Worm (Caenorhabditis elegans): ENCODE data around the gene pink-1.

Gene pink-1

ce11 chrII:5379614-5380077 lies 15.8 kb downstream of the pink-1 start, which contains the start of gene pkc-3:
Gene pkc-3, plus strand, starts transcription at chrII:5380027.
- TF ChIP-seq zip-11 (GFP tag; IDR thresholded peaks at IDR 0.05): no peak
- TF ChIP-seq ctbp-1 (GFP tag; IDR thresholded peaks at IDR 0.05): no peak
- peak; percentile 15 for TF ChIP-seq unc-130 (GFP tag; optimal IDR thresholded peaks at IDR 0.05)
- TF ChIP-seq nhr-77 (tag; optimal IDR thresholded peaks at IDR 0.05): peak; percentile 89
- no peak for TF ChIP-seq nhr-237 (tag; optimal IDR thresholded peaks at IDR 0.05)
- TF ChIP-seq T26A8.4 (GFP tag; IDR thresholded peaks at IDR 0.05): peak; percentile 78
- no peak for TF ChIP-seq lin-29 (GFP tag; IDR thresholded peaks at IDR 0.05)
- TF ChIP-seq ZK546.5 (tag; optimal IDR thresholded peaks at IDR 0.05): no peak
- peak; percentile 58; the same call in 1 of the 2 replicates for TF ChIP-seq snpc-1.2 (GFP tag; IDR thresholded peaks at IDR 0.05)
- TF ChIP-seq egl-43 (GFP tag; IDR thresholded peaks at IDR 0.05): no peak
- TF ChIP-seq lin-1 (GFP tag; IDR thresholded peaks at IDR 0.05): 0 out of 2 replicates have a peak, but pooled peaks have one; percentile 53
- no peak for TF ChIP-seq unc-39 (tag; optimal IDR thresholded peaks at IDR 0.05)
- peak; percentile 77 for TF ChIP-seq gei-8 (GFP tag; optimal IDR thresholded peaks at IDR 0.05)
- no peak for TF ChIP-seq zfp-2 (tag; optimal IDR thresholded peaks at IDR 0.05)
- peak; percentile 47 for TF ChIP-seq nhr-11 (tag; optimal IDR thresholded peaks at IDR 0.05)
- TF ChIP-seq dmd-8 (GFP tag; IDR thresholded peaks at IDR 0.05): 0 out of 2 replicates have a peak, but pooled peaks have one; percentile 52
- 0 out of 2 replicates have a peak, but pooled peaks have one; percentile 25 for TF ChIP-seq arid-1 (GFP tag; conservative IDR thresholded peaks at IDR 0.05)
- TF ChIP-seq zag-1 (tag; optimal IDR thresholded peaks at IDR 0.05): no peak
- TF ChIP-seq ces-1 (GFP tag; optimal IDR thresholded peaks at IDR 0.05): no peak
- TF ChIP-seq snpc-4 (tag; optimal IDR thresholded peaks at IDR 0.05): no peak
- TF ChIP-seq fkh-10 (GFP tag; optimal IDR thresholded peaks at IDR 0.05): no peak
- no peak for TF ChIP-seq D1046.2 (GFP tag; IDR thresholded peaks at IDR 0.05)
- peak in 1 of 2 experiments; percentile 19 for TF ChIP-seq unc-62 (GFP tag; optimal IDR thresholded peaks at IDR 0.05 in 1 of 2)
- TF ChIP-seq unc-62 (tag; optimal IDR thresholded peaks at IDR 0.05): no peak
- no peak for TF ChIP-seq lim-7 (GFP tag; IDR thresholded peaks at IDR 0.05)
- TF ChIP-seq lir-3 (tag; optimal IDR thresholded peaks at IDR 0.05): no peak
- 0 out of 2 replicates have a peak, but pooled peaks have one; percentile 27 for TF ChIP-seq Y75B8A.6 (GFP tag; IDR thresholded peaks at IDR 0.05)
- TF ChIP-seq dve-1 (tag; optimal IDR thresholded peaks at IDR 0.05; ENCODE audit: insufficient read depth): peak; percentile 85
- TF ChIP-seq tra-1 (GFP tag; IDR thresholded peaks at IDR 0.05): no peak
- TF ChIP-seq madf-9 (GFP tag; conservative IDR thresholded peaks at IDR 0.05): peak; percentile 35; the same call in 1 of the 2 replicates
- TF ChIP-seq mep-1 (tag; optimal IDR thresholded peaks at IDR 0.05): peak; percentile 86
- peak; percentile 67 for TF ChIP-seq mes-2 (tag; optimal IDR thresholded peaks at IDR 0.05; ENCODE audit: poor library complexity, severe bottlenecking)
- TF ChIP-seq Y105C5A.15 (GFP tag; IDR thresholded peaks at IDR 0.05): no peak
- peak; percentile 38 for TF ChIP-seq dpl-1 (GFP tag; optimal IDR thresholded peaks at IDR 0.05)
- no peak for TF ChIP-seq Y48G9A.11 (GFP tag; IDR thresholded peaks at IDR 0.05)
- TF ChIP-seq nhr-111 (GFP tag; optimal IDR thresholded peaks at IDR 0.05): no peak
- peak; percentile 93 for TF ChIP-seq hlh-11 (tag; optimal IDR thresholded peaks at IDR 0.05)
- TF ChIP-seq daf-12 (tag; optimal IDR thresholded peaks at IDR 0.05): no peak
- no peak for TF ChIP-seq ceh-82 (tag; optimal IDR thresholded peaks at IDR 0.05)
- TF ChIP-seq ama-1 (optimal IDR thresholded peaks at IDR 0.05): peak; percentile 70
- TF ChIP-seq duxl-1 (tag; optimal IDR thresholded peaks at IDR 0.05; ENCODE audit: poor library complexity): peak; percentile 50
- no peak for TF ChIP-seq dmd-9 (GFP tag; IDR thresholded peaks at IDR 0.05)
- no peak for TF ChIP-seq lin-15B (tag; optimal IDR thresholded peaks at IDR 0.05)
- peak; percentile 59 for TF ChIP-seq nhr-102 (tag; optimal IDR thresholded peaks at IDR 0.05)
- TF ChIP-seq ztf-11 (tag; optimal IDR thresholded peaks at IDR 0.05): no peak
- no peak for TF ChIP-seq fos-1 (tag; optimal IDR thresholded peaks at IDR 0.05)
- TF ChIP-seq daf-8 (GFP tag; IDR thresholded peaks at IDR 0.05): no peak
- TF ChIP-seq T20F7.1 (GFP tag; optimal IDR thresholded peaks at IDR 0.05): peak; percentile 76
- no peak for TF ChIP-seq daf-19 (GFP tag; conservative IDR thresholded peaks at IDR 0.05)
- peak; percentile 22 for TF ChIP-seq hif-1 (tag; optimal IDR thresholded peaks at IDR 0.05)
- peak; percentile 36; the same call in 1 of the 2 replicates for TF ChIP-seq nhr-42 (GFP tag; IDR thresholded peaks at IDR 0.05)
- 0 out of 2 replicates have a peak, but pooled peaks have one; percentile 14 for TF ChIP-seq php-3 (GFP tag; IDR thresholded peaks at IDR 0.05)

All from whole organism, L4 larva.